Fruit fly (Drosophila melanogaster) whole organism, larva: ENCODE data around the gene AspRS-m.

Source experiments
- noc ChIP-seq: fragments of 200-800 bp; sonication (Bioruptor generic); optimal IDR thresholded peaks from 3 replicates; lab custom pipeline; 2019; ENCODE audit warnings: missing biosample characterization, mild to moderate bottlenecking, missing genetic modification characterization, moderate library complexity

AspRS-m gene

DNA sequence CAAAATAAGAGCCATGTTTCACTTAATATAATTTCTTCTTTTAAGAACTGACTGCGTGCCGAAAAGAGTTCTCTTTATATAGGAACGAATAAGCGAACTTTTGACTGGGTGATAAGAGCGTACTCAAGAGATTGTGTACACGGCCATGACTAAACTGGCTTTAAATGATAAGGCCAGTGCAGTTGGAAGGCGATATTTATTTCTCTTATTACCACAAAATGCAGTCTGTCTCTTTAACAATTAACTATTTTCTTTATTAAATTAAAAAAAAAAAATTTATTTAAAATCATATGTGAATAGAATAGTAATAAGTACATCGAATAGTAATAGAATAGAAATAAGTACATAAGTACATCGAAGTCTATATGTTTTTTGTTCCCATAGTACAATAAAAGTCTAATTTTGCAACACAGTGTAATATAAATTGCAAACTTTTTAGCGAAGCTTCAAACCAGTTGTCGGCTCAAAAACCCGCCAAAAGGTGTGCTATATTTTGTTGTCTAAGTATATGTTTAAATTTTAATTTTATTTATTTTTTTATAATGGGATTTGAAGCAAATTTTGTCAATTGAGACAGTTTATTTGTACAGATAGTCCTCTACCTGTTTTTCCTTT lies 25.5 kb downstream of the AspRS-m start, which contains the start of gene CG31810:
TSS of gene CG31810 (minus strand) at position 51 of the 615 bp plus-strand sequence.
- no peak for TF ChIP-seq noc

DNA sequence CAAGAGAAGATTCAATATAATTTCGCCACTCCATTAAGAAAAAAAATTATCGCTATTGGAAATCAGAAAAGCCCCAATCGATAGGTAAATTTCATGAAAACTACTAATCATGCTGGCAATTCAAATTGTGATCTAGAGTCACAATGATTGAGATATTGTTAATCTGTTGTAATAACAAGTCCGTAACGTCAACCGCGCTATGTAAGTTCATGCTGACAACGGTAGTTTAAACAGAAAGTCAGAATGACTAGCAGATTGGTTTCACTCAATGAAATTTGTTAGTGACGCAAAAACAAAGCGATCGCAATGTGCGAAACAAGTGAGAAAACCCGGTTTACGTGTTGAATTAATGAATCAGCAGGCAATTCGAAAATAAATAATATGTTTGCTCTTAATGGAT lies 30.3 kb downstream of the AspRS-m start:
- no peak for TF ChIP-seq noc

- peak; percentile 52 for TF ChIP-seq noc
Observed at dm6 chr2L:16857665-16858064, 30.8 kb downstream of the AspRS-m start.

DNA sequence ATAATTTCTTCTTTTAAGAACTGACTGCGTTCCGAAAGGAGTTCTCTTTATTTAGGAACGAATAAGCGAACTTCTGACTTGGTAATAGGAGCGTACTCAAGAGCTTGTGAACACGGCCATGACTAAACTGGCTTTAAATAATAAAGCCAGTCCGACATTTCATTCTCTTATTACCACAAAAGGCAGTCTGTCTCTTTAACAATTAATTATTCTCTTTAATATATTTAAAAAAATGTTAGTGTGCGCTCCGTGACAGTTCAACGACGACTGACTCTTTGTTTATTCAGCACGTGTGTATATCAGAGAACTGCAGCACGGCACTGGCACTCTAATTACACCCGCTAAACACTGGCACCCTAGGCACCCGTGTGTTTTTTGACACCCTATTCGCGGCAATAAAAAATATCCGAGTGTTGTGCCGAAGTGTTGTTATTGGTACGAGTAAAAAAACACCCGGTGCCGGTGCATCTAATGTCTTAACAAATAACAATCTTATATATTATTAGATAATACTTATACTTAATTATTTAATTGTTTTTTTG lies 31.7 kb downstream of the AspRS-m start, which contains the start of gene CG31809:
TSS of gene CG31809 (minus strand) at position 249 of the 542 bp plus-strand sequence.
- TF ChIP-seq noc: no peak

- no peak for TF ChIP-seq noc
Observed at dm6 chr2L:16859103-16859502, 32.2 kb downstream of the AspRS-m start.

DNA sequence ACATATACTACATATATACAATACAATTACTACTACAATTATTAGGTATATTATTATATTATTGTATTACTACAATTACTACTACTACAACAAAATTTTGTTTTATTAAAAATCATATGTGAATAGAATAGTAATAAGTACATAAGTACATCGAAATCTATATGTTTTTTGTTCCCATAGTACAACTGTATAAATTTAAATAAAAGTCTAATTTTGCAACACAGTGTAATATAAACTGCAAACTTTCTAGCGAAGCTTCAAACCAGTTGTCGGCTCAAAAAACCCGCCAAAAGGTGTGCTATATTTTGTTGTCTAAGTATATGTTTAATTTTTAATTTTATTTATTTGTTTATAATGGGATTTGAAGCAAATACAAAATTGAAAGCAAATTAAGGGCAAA lies 32.7 kb downstream of the AspRS-m start:
- no peak for TF ChIP-seq noc

DNA sequence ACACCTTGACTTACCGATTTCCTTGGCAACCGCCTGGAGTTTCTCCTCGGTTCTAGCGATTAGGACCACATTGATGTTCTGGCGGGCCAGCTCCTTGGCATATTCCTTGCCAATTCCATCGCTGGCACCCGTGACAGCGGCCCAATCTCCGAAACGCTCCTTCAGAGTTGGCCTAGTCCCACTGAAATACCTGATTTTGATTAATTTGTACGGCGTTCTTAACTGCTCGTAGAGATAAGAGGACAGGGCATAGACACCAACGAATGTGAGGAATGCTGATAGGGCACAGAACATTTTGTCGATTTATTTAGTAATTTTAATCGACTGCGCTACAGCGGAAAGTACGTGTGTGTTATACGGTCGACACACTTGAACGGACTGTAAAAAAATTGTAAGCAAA lies 34.2 kb downstream of the AspRS-m start, which contains the start of gene CG6012:
TSS of gene CG6012 (minus strand) at position 364 of the 400 bp plus-strand sequence.
- no peak for TF ChIP-seq noc

DNA sequence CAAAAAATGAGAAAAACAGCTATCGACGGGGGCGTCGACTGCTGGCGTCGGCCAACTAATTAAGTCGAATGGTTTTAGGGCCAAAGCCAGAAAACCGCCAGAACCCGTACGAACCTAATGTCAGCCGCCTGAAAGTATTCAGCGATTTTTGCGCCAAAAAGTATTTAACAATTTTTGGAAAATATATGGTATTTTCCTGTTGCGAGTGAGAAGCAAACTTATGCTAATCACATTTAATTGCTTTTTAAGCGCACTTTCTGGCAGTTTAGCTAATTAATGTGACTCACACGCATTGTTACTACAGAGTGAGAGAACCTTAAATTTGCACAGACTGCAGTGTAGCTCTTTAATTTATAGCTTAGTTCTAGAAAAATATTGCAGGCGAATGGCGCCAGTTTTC lies 35.6 kb downstream of the AspRS-m start:
- TF ChIP-seq noc: no peak

DNA sequence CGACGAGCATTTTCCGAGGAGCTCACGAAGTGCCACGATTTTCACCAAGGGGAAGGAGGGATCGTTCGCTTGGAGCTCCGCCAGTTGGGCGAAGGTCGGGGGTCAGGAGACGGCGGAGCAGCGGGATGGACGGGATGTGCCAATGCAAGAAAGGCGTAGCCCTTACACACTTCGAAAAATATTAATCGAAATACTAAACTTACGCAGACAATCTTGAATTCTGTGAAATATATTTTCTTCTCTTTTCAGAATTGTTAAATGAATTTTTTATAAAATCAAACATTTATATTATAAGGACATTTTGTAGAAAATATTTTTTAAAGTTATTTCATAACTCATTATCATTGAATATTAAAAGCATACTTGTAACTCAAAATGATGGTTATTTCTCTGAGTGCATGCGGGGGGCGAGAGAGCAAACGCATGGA lies 42.0 kb downstream of the AspRS-m start:
- TF ChIP-seq noc: no peak

DNA sequence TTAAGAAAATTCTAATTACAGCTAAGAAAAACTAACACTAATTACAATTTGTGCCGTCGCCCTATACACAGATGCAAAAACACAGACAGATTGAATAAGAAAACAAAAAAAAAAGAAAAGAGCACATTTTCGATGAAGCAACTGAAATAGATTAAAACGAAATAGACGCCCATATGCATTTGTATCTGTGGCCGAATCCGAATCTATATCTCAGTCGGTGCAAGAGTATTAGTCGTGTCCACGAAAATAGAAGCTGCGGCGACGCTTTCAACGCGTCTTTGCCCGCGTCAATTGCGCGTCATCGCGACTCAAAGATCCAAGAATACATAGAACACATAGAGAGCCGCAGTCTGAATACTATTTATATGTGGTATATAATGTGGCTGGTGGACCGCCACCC lies 48.0 kb downstream of the AspRS-m start:
- no peak for TF ChIP-seq noc

DNA sequence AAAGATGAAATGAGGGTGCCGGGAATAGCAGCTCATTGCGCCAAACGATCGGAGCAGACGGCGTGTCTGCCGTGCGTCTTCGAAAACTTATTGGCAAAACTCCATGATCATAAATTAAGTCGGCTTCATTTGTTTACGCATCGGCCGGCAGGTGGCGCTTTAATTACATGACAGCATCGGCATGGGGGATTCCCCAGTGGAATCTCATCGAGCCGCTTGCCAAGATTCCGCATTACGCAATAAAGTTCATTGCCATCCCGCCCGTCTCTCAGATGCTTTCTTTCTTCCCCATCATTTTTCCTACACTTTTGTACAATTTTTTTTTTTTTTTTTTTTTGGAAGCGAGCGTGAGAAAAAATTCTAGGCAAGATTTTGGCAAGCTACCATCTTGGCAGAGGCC lies 49.7 kb downstream of the AspRS-m start:
- no peak for TF ChIP-seq noc

dm6 chr2L:16877678-16878077 lies 50.8 kb downstream of the AspRS-m start:
- TF ChIP-seq noc: no peak

- no peak for TF ChIP-seq noc
Observed at dm6 chr2L:16879288-16879687, 52.4 kb downstream of the AspRS-m start, which contains the start of the genes CG32832, CG31743 and CG34313. Gene CG32832, minus strand, starts transcription at chr2L:16879290. Gene CG31743, plus strand, starts transcription at chr2L:16879517. Gene CG34313, plus strand, starts transcription at chr2L:16879517.

dm6 chr2L:16880930-16881329 lies 54.1 kb downstream of the AspRS-m start:
- peak; percentile 5 for TF ChIP-seq noc
